Fruit fly (Drosophila melanogaster): Measurements from ENCODE around the gene CG12725.

CG12725 gene

dm6 chrX:13392764-13393163, 9.9 kb downstream of the CG12725 start:
- TF ChIP-seq psq (GFP tag; optimal IDR thresholded peaks at IDR 0.05) (no peak), usp (GFP tag; optimal IDR thresholded peaks at IDR 0.05) (no peak), tai (GFP tag; optimal IDR thresholded peaks at IDR 0.05) (no peak), h (GFP tag; optimal IDR thresholded peaks at IDR 0.05) (no peak), Rel (GFP tag; optimal IDR thresholded peaks at IDR 0.05) (no peak), Rel (tag; optimal IDR thresholded peaks at IDR 0.05) (no peak), pan (optimal IDR thresholded peaks at IDR 0.05) (no peak), Hr78 (GFP tag; optimal IDR thresholded peaks at IDR 0.05) (no peak), CrebA (GFP tag; optimal IDR thresholded peaks at IDR 0.05; ENCODE audit: borderline replicate concordance) (no peak), woc (GFP tag; optimal IDR thresholded peaks at IDR 0.05) (no peak), dl (GFP tag; optimal IDR thresholded peaks at IDR 0.05; ENCODE audit: insufficient read depth in 1 of 2, partially characterized antibody in 2 of 2) (no peak)

dm6 chrX:13392041-13392353, 10.7 kb downstream of the CG12725 start:
- TF ChIP-seq psq (GFP tag; optimal IDR thresholded peaks at IDR 0.05) (no peak), Dfd (GFP tag; optimal IDR thresholded peaks at IDR 0.05) (no peak), dl (GFP tag; optimal IDR thresholded peaks at IDR 0.05; ENCODE audit: insufficient read depth in 1 of 2, partially characterized antibody in 2 of 2) (no peak), fru (GFP tag; optimal IDR thresholded peaks at IDR 0.05) (no peak), Hnf4 (GFP tag; optimal IDR thresholded peaks at IDR 0.05) (no peak), rgr (GFP tag; optimal IDR thresholded peaks at IDR 0.05) (no peak), woc (GFP tag; optimal IDR thresholded peaks at IDR 0.05) (no peak), Sp1 (GFP tag; optimal IDR thresholded peaks at IDR 0.05) (no peak), Vsx2 (GFP tag; optimal IDR thresholded peaks at IDR 0.05; ENCODE audit: partially characterized antibody) (no peak), CG32264 (GFP tag; optimal IDR thresholded peaks at IDR 0.05) (no peak), jim (GFP tag; optimal IDR thresholded peaks at IDR 0.05) (no peak)

- TF ChIP-seq tai (GFP tag; optimal IDR thresholded peaks at IDR 0.05) (no peak), usp (GFP tag; optimal IDR thresholded peaks at IDR 0.05) (no peak), woc (GFP tag; optimal IDR thresholded peaks at IDR 0.05) (no peak), br (GFP tag; optimal IDR thresholded peaks at IDR 0.05) (no peak), CG32264 (GFP tag; optimal IDR thresholded peaks at IDR 0.05) (no peak), Jra (GFP tag; optimal IDR thresholded peaks at IDR 0.05) (no peak), Hnf4 (GFP tag; optimal IDR thresholded peaks at IDR 0.05) (no peak)
Measured at dm6 chrX:13391174-13392040, 11.3 kb downstream of the CG12725 start.

dm6 chrX:13390465-13391173, 12.0 kb downstream of the CG12725 start:
- TF ChIP-seq Dif (GFP tag; optimal IDR thresholded peaks at IDR 0.05; ENCODE audit: partially characterized antibody) (no peak), pan (optimal IDR thresholded peaks at IDR 0.05) (no peak), foxo (GFP tag; optimal IDR thresholded peaks at IDR 0.05) (peak in 1 of 2 experiments; percentile 74), sv (GFP tag; optimal IDR thresholded peaks at IDR 0.05) (no peak), Hr83 (GFP tag; optimal IDR thresholded peaks at IDR 0.05; ENCODE audit: poor library complexity, severe bottlenecking) (no peak), CrebA (GFP tag; optimal IDR thresholded peaks at IDR 0.05; ENCODE audit: borderline replicate concordance) (no peak), fru (GFP tag; optimal IDR thresholded peaks at IDR 0.05) (peak; percentile 70), Mio (GFP tag; optimal IDR thresholded peaks at IDR 0.05) (no peak), brk (GFP tag; optimal IDR thresholded peaks at IDR 0.05) (peak; percentile 34), GATAd (GFP tag; optimal IDR thresholded peaks at IDR 0.05) (no peak), dl (GFP tag; optimal IDR thresholded peaks at IDR 0.05; ENCODE audit: insufficient read depth in 1 of 2, partially characterized antibody in 2 of 2) (no peak), sage (GFP tag; optimal IDR thresholded peaks at IDR 0.05) (no peak), rgr (GFP tag; optimal IDR thresholded peaks at IDR 0.05) (peak; percentile 74), dsf (GFP tag; optimal IDR thresholded peaks at IDR 0.05; ENCODE audit: borderline replicate concordance) (no peak), tai (GFP tag; optimal IDR thresholded peaks at IDR 0.05) (no peak), CG9705 (GFP tag; optimal IDR thresholded peaks at IDR 0.05) (no peak), Hr78 (GFP tag; optimal IDR thresholded peaks at IDR 0.05) (no peak), Vsx2 (GFP tag; optimal IDR thresholded peaks at IDR 0.05; ENCODE audit: partially characterized antibody) (no peak), br (GFP tag; optimal IDR thresholded peaks at IDR 0.05) (peak; percentile 1), Sp1 (GFP tag; optimal IDR thresholded peaks at IDR 0.05) (peak; percentile 82), Abd-B (GFP tag; optimal IDR thresholded peaks at IDR 0.05) (no peak), N (GFP tag; optimal IDR thresholded peaks at IDR 0.05) (no peak), Dfd (GFP tag; optimal IDR thresholded peaks at IDR 0.05) (no peak), Hnf4 (GFP tag; optimal IDR thresholded peaks at IDR 0.05) (peak; percentile 34), psq (GFP tag; optimal IDR thresholded peaks at IDR 0.05) (peak; percentile 66), Myc (optimal IDR thresholded peaks at IDR 0.05) (no peak), HLH106 (tag; optimal IDR thresholded peaks at IDR 0.05) (peak; percentile 84), dmrt93B (GFP tag; optimal IDR thresholded peaks at IDR 0.05) (peak; percentile 24), ey (GFP tag; optimal IDR thresholded peaks at IDR 0.05) (peak; percentile 13), Jra (GFP tag; optimal IDR thresholded peaks at IDR 0.05) (no peak), jim (GFP tag; optimal IDR thresholded peaks at IDR 0.05) (no peak), woc (GFP tag; optimal IDR thresholded peaks at IDR 0.05) (no peak), usp (GFP tag; optimal IDR thresholded peaks at IDR 0.05) (no peak), CG32264 (GFP tag; optimal IDR thresholded peaks at IDR 0.05) (no peak), h (GFP tag; optimal IDR thresholded peaks at IDR 0.05) (peak; percentile 57), lola (GFP tag; optimal IDR thresholded peaks at IDR 0.05) (no peak)

Data from whole organism, wandering third instar larva.